Fruit fly (Drosophila melanogaster): Measurements from ENCODE around the gene Grx3.
A peak's percentile ranks its signal among the peaks of the same experiment; 100 is the strongest.

Gene Grx3

dm6 chr2L:13394903-13395302 is 28.7 kb downstream of the Grx3 start, which contains the start of gene RpL24 (continued):
- TF ChIP-seq CG8944 (GFP tag; optimal IDR thresholded peaks at IDR 0.05) (peak; percentile 69), CG8359 (GFP tag; optimal IDR thresholded peaks at IDR 0.05; ENCODE audit: borderline replicate concordance) (peak; percentile 85), Asciz (GFP tag; optimal IDR thresholded peaks at IDR 0.05) (peak; percentile 95), CG31388 (GFP tag; optimal IDR thresholded peaks at IDR 0.05) (peak; percentile 39), CG2129 (GFP tag; IDR thresholded peaks at IDR 0.05; ENCODE audit: partially characterized antibody) (no peak), CG12391 (tag; optimal IDR thresholded peaks at IDR 0.05) (peak; percentile 90), Spps (tag; optimal IDR thresholded peaks at IDR 0.05) (peak; percentile 79), klu (GFP tag; IDR thresholded peaks at IDR 0.05) (peak; percentile 22; the same call in 1 of the 2 replicates), MBD-R2 (GFP tag; IDR thresholded peaks at IDR 0.05) (peak; percentile 71), Mrtf (GFP tag; IDR thresholded peaks at IDR 0.05) (peak; percentile 59; the same call in 2 of the 3 replicates), crol (GFP tag; IDR thresholded peaks at IDR 0.05) (peak; percentile 50), repo (GFP tag; optimal IDR thresholded peaks at IDR 0.05) (peak; percentile 89), CG18619 (GFP tag; optimal IDR thresholded peaks at IDR 0.05) (peak; percentile 95), Mad (GFP tag; optimal IDR thresholded peaks at IDR 0.05) (peak; percentile 92), dysf (GFP tag; IDR thresholded peaks at IDR 0.05) (peak; percentile 82), ewg (GFP tag; optimal IDR thresholded peaks at IDR 0.05) (peak; percentile 85), Lpt (GFP tag; optimal IDR thresholded peaks at IDR 0.05) (no peak), CG8290 (GFP tag; optimal IDR thresholded peaks at IDR 0.05) (peak; percentile 85), CG8290 (tag; optimal IDR thresholded peaks at IDR 0.05) (peak; percentile 77 to 80), CG3407 (GFP tag; optimal IDR thresholded peaks at IDR 0.05) (peak; percentile 90), CG13624 (GFP tag; optimal IDR thresholded peaks at IDR 0.05) (peak; percentile 92), bcd (GFP tag; optimal IDR thresholded peaks at IDR 0.05) (peak; percentile 95), scrt (GFP tag; optimal IDR thresholded peaks at IDR 0.05) (peak; percentile 93), CG6765 (GFP tag; optimal IDR thresholded peaks at IDR 0.05) (peak; percentile 99), nom (GFP tag; optimal IDR thresholded peaks at IDR 0.05) (peak; percentile 93), kay (GFP tag; optimal IDR thresholded peaks at IDR 0.05) (peak; percentile 37), al (GFP tag; IDR thresholded peaks at IDR 0.05) (peak; percentile 56), B-H2 (GFP tag; optimal IDR thresholded peaks at IDR 0.05) (peak; percentile 97), CG32767 (GFP tag; IDR thresholded peaks at IDR 0.05) (peak; percentile 50; the same call in 1 of the 2 replicates), CG11398 (GFP tag; optimal IDR thresholded peaks at IDR 0.05) (peak; percentile 93), Bteb2 (GFP tag; optimal IDR thresholded peaks at IDR 0.05) (peak; percentile 86), Ravus (GFP tag; IDR thresholded peaks at IDR 0.05) (peak; percentile 40; the same call in 1 of the 2 replicates), org-1 (GFP tag; optimal IDR thresholded peaks at IDR 0.05) (peak; percentile 90), Doc3 (GFP tag; IDR thresholded peaks at IDR 0.05; ENCODE audit: partially characterized antibody) (no peak), pho (GFP tag; optimal IDR thresholded peaks at IDR 0.05) (peak; percentile 79), CG1603 (tag; optimal IDR thresholded peaks at IDR 0.05) (peak; percentile 85), prd (optimal IDR thresholded peaks at IDR 0.05) (no peak), prd (GFP tag; IDR thresholded peaks at IDR 0.05) (peak; percentile 63; the same call in 2 of the 3 replicates), fd64A (GFP tag; optimal IDR thresholded peaks at IDR 0.05) (peak; percentile 93), CG9727 (GFP tag; optimal IDR thresholded peaks at IDR 0.05) (peak; percentile 95), sc (optimal IDR thresholded peaks at IDR 0.05) (no peak), sc (GFP tag; optimal IDR thresholded peaks at IDR 0.05) (peak; percentile 88), ci (GFP tag; IDR thresholded peaks at IDR 0.05) (peak; percentile 99), hb (GFP tag; IDR thresholded peaks at IDR 0.05; ENCODE audit: partially characterized antibody) (no peak), Sry-β (GFP tag; optimal IDR thresholded peaks at IDR 0.05) (peak; percentile 67), Dll (GFP tag; IDR thresholded peaks at IDR 0.05; ENCODE audit: partially characterized antibody) (no peak), Elba2 (GFP tag; optimal IDR thresholded peaks at IDR 0.05) (no peak), CG10267 (tag; optimal IDR thresholded peaks at IDR 0.05) (peak; percentile 84), CG7928 (GFP tag; optimal IDR thresholded peaks at IDR 0.05) (peak; percentile 72), bab2 (GFP tag; optimal IDR thresholded peaks at IDR 0.05) (peak; percentile 47), CG8089 (GFP tag; optimal IDR thresholded peaks at IDR 0.05) (peak; percentile 92)
